Fruit fly (Drosophila melanogaster): Measurements from ENCODE around the gene vri.

vri gene

dm6 chr2L:5278309-5279130, 10.2 kb upstream of the vri start, which contains the start of the genes Nin and Bub1 (continued):
- TF ChIP-seq bigmax (GFP tag; optimal IDR thresholded peaks at IDR 0.05) (no peak), wdn (GFP tag; IDR thresholded peaks at IDR 0.05) (no peak), dpn (GFP tag; optimal IDR thresholded peaks at IDR 0.05) (peak in 1 of 2 experiments; percentile 34), CG11085 (GFP tag; IDR thresholded peaks at IDR 0.05) (0 out of 2 replicates have a peak, but pooled peaks have one; percentile 20), Hsf (GFP tag; optimal IDR thresholded peaks at IDR 0.05) (peak; percentile 18), fd96Cb (tag; optimal IDR thresholded peaks at IDR 0.05) (no peak), Rfx (GFP tag; IDR thresholded peaks at IDR 0.05) (peak; percentile 75), CG10209 (GFP tag; optimal IDR thresholded peaks at IDR 0.05) (no peak), CG7556 (GFP tag; optimal IDR thresholded peaks at IDR 0.05) (peak; percentile 10), insv (GFP tag; optimal IDR thresholded peaks at IDR 0.05) (no peak), CG43689 (GFP tag; IDR thresholded peaks at IDR 0.05) (no peak), fd64A (GFP tag; optimal IDR thresholded peaks at IDR 0.05) (no peak), CG12744 (GFP tag; optimal IDR thresholded peaks at IDR 0.05) (no peak), CG17829 (tag; optimal IDR thresholded peaks at IDR 0.05) (peak; percentile 34), Doc2 (GFP tag; IDR thresholded peaks at IDR 0.05) (no peak), CG1647 (GFP tag; optimal IDR thresholded peaks at IDR 0.05) (no peak), lola (GFP tag; optimal IDR thresholded peaks at IDR 0.05) (peak in 1 of 3 experiments; percentile 37), Sry-β (GFP tag; optimal IDR thresholded peaks at IDR 0.05) (peak; percentile 43), CG3726 (GFP tag; IDR thresholded peaks at IDR 0.05) (no peak), ci (GFP tag; IDR thresholded peaks at IDR 0.05) (no peak), Rx (GFP tag; IDR thresholded peaks at IDR 0.05) (no peak), ato (GFP tag; IDR thresholded peaks at IDR 0.05; ENCODE audit: partially characterized antibody) (peak; percentile 84), Abd-B (GFP tag; optimal IDR thresholded peaks at IDR 0.05) (peak; percentile 44), caup (GFP tag; optimal IDR thresholded peaks at IDR 0.05; ENCODE audit: severe bottlenecking) (no peak), kni (GFP tag; optimal IDR thresholded peaks at IDR 0.05) (no peak), tll (GFP tag; optimal IDR thresholded peaks at IDR 0.05) (no peak), gro (GFP tag; optimal IDR thresholded peaks at IDR 0.05) (no peak), peb (GFP tag; IDR thresholded peaks at IDR 0.05) (no peak), Dip2 (GFP tag; IDR thresholded peaks at IDR 0.05) (no peak), Fer2 (tag; optimal IDR thresholded peaks at IDR 0.05) (no peak), rib (GFP tag; IDR thresholded peaks at IDR 0.05) (no peak), bowl (GFP tag; IDR thresholded peaks at IDR 0.05) (no peak), Stat92E (GFP tag; optimal IDR thresholded peaks at IDR 0.05) (no peak), Dbx (GFP tag; IDR thresholded peaks at IDR 0.05) (peak; percentile 71), zfh2 (GFP tag; optimal IDR thresholded peaks at IDR 0.05) (peak; percentile 27), Med (GFP tag) (peak; percentile 93), luna (GFP tag; optimal IDR thresholded peaks at IDR 0.05) (no peak), gt (GFP tag; IDR thresholded peaks at IDR 0.05) (no peak), CG11504 (tag; optimal IDR thresholded peaks at IDR 0.05) (no peak), pan (optimal IDR thresholded peaks at IDR 0.05) (no peak), pan (GFP tag; optimal IDR thresholded peaks at IDR 0.05 in 1 of 2, IDR thresholded peaks at IDR 0.05 in 1 of 2) (no peak), dmrt99B (tag; optimal IDR thresholded peaks at IDR 0.05) (no peak), ken (GFP tag; IDR thresholded peaks at IDR 0.05) (no peak), Opbp (GFP tag; IDR thresholded peaks at IDR 0.05; ENCODE audit: partially characterized antibody) (peak; percentile 96), Bgb (GFP tag; IDR thresholded peaks at IDR 0.05; ENCODE audit: partially characterized antibody) (peak; percentile 88), CG4730 (GFP tag; IDR thresholded peaks at IDR 0.05) (no peak), Sox100B (GFP tag; optimal IDR thresholded peaks at IDR 0.05) (no peak), al (GFP tag; IDR thresholded peaks at IDR 0.05) (no peak), CG1024 (GFP tag; IDR thresholded peaks at IDR 0.05) (no peak)

Measured in whole organism, embryonic.